Worm (Caenorhabditis elegans) whole organism, L1 larva: ENCODE results near the gene C27A2.8.

ENCODE experiments used
- blmp-1 ChIP-seq: fragments of 150-350 bp; optimal IDR thresholded peaks from 2 replicates; lab custom pipeline; 2014; ENCODE audit warnings: missing biosample characterization, missing genetic modification characterization
- ceh-88 ChIP-seq: fragments of 200-800 bp; sonication (Bioruptor generic); IDR thresholded peaks from 2 replicates; pipeline ENCODE4 v1.3.6; 2022; ENCODE audit warnings: missing genetic modification characterization, missing compliant biosample characterization
- dpl-1 ChIP-seq, 3 experiments: fragments of 150-350 bp in 2 of 3; sonication (generic microtip) in 1 of 3; optimal IDR thresholded peaks; 2 replicates each; lab custom pipeline; 2014 to 2017; ENCODE audit warnings: missing biosample characterization in 3 of 3, missing genetic modification characterization in 3 of 3, missing genetic modification reagents in 3 of 3
- efl-1 ChIP-seq, 4 experiments: fragments of 150-350 bp; optimal IDR thresholded peaks in 3 of 4; peaks in 1 of 4; 1 replicate in 1 of 4; 2 replicates in 3 of 4; lab custom pipeline; 2014; ENCODE audit warnings: missing biosample characterization in 2 of 4, missing genetic modification characterization in 2 of 4, missing genetic modification reagents in 2 of 4
- elt-2 ChIP-seq: sonication (generic microtip); optimal IDR thresholded peaks from 2 replicates; lab custom pipeline; 2016; ENCODE audit warnings: missing genetic modification characterization, mild to moderate bottlenecking, inconsistent platforms, missing compliant biosample characterization, missing genetic modification reagents
- elt-3 ChIP-seq, 6 experiments: fragments of 150-350 bp in 1 of 6; sonication (generic microtip); optimal IDR thresholded peaks; 2 replicates each; lab custom pipeline; 2017 to 2018; ENCODE audit warnings: missing biosample characterization in 6 of 6, missing genetic modification characterization in 6 of 6, inconsistent platforms in 1 of 6
- grh-1 ChIP-seq: fragments of 200-800 bp; sonication (Bioruptor generic); IDR thresholded peaks from 2 replicates; pipeline ENCODE4 v1.3.6; 2022; ENCODE audit warnings: missing genetic modification reagents, missing genetic modification characterization, missing compliant biosample characterization
- lin-14 ChIP-seq: fragments of 200-800 bp; sonication (Bioruptor generic); optimal IDR thresholded peaks from 2 replicates; lab custom pipeline; 2018; ENCODE audit warnings: mild to moderate bottlenecking, missing genetic modification characterization, moderate library complexity, missing compliant biosample characterization
- lsy-2 ChIP-seq, 2 experiments: fragments of 150-350 bp; optimal IDR thresholded peaks; 2 replicates each; lab custom pipeline; 2014; ENCODE audit warnings: missing biosample characterization in 2 of 2, missing genetic modification characterization in 2 of 2
- mdl-1 ChIP-seq, 2 experiments: fragments of 150-350 bp; optimal IDR thresholded peaks; 2 replicates each; lab custom pipeline; 2014 to 2017; ENCODE audit warnings: missing biosample characterization in 2 of 2, missing genetic modification characterization in 2 of 2, inconsistent platforms in 1 of 2
- nhr-11 ChIP-seq: fragments of 150-350 bp; optimal IDR thresholded peaks from 2 replicates; lab custom pipeline; 2014; ENCODE audit warnings: missing biosample characterization, missing genetic modification characterization
- nhr-20 ChIP-seq: sonication (generic microtip); optimal IDR thresholded peaks from 2 replicates; lab custom pipeline; 2016; ENCODE audit warnings: mild to moderate bottlenecking, missing genetic modification characterization, missing compliant biosample characterization
- nhr-71 ChIP-seq: sonication (generic microtip); optimal IDR thresholded peaks from 2 replicates; lab custom pipeline; 2016; ENCODE audit warnings: mild to moderate bottlenecking, missing genetic modification characterization, moderate library complexity, missing compliant biosample characterization
- nhr-85 ChIP-seq: sonication (generic microtip); peaks from one replicate; lab custom pipeline; 2016; ENCODE audit warnings: missing genetic modification characterization, inconsistent platforms, missing compliant biosample characterization
- nhr-90 ChIP-seq: sonication (generic microtip); optimal IDR thresholded peaks from 2 replicates; lab custom pipeline; 2016; ENCODE audit warnings: mild to moderate bottlenecking, missing genetic modification characterization, missing compliant biosample characterization; ENCODE audit not compliant: poor library complexity
- pqm-1 ChIP-seq: sonication (generic microtip); optimal IDR thresholded peaks from 3 replicates; lab custom pipeline; 2017; ENCODE audit warnings: missing biosample characterization, missing genetic modification characterization
- snu-23 ChIP-seq: sonication (generic microtip); optimal IDR thresholded peaks from 2 replicates; lab custom pipeline; 2016; ENCODE audit warnings: missing genetic modification characterization, missing compliant biosample characterization
- sup-37 ChIP-seq: fragments of 200-800 bp; sonication (Bioruptor generic); optimal IDR thresholded peaks from 2 replicates; lab custom pipeline; 2018; ENCODE audit warnings: mild to moderate bottlenecking, missing genetic modification characterization, missing compliant biosample characterization
- unc-86 ChIP-seq: sonication (generic microtip); optimal IDR thresholded peaks from 2 replicates; lab custom pipeline; 2016; ENCODE audit warnings: missing genetic modification characterization, missing compliant biosample characterization
- ztf-4 ChIP-seq: fragments of 150-350 bp; optimal IDR thresholded peaks from 2 replicates; lab custom pipeline; 2014; ENCODE audit warnings: missing biosample characterization, missing genetic modification characterization

C27A2.8 gene

DNA sequence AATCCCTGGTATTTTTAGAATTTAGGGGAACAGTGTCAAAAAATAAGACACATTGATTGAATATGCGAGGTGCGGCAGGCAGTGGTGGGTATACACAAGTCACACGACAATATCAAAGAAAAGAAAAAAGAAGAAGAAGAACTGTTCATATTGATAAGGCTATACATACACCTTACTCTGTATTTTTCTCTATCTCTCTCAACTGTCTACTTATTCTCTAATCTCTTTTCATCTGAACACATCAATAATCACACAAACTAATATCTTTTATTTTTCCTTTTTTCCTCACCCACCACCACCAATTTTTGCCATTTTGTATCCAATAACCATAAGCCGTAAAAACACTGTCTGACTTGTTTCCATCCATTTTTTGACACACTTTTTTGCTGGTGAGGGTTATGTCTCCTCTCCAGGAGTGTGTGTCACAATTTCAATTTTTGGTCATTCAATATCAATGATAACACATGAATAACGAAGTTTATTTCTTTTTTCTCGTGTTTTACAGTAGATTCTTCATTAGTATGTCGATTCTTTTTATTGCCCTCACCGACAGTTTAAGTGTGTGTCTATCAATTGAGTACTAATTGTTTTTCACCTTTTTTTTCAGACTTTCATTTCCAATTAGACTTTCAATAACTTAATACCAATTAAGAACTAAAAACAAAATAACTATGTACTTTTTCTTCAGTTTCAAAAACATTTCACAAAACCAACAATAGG is 48.3 kb downstream of the C27A2.8 start:
- peak; percentile 81 for TF ChIP-seq lin-14
- TF ChIP-seq elt-2 (tag; lab: Kevin White, UChicago) = peak; percentile 96
- TF ChIP-seq elt-3 (tag; optimal IDR thresholded peaks at IDR 0.05; lab: Kevin White, UChicago) = peak in 5 of 6 experiments; percentile 12 to 89 (median 84)
- peak; percentile 54 for TF ChIP-seq nhr-71 (tag; lab: Kevin White, UChicago)
- peak in 1 of 2 experiments; percentile 23 for TF ChIP-seq mdl-1 (tag; optimal IDR thresholded peaks at IDR 0.05; lab: Kevin White, UChicago)
- TF ChIP-seq lsy-2 (tag; optimal IDR thresholded peaks at IDR 0.05; lab: Kevin White, UChicago) = peak; percentile 10 to 60
- TF ChIP-seq nhr-85 (tag; lab: Kevin White, UChicago) = peak; percentile 89
- TF ChIP-seq pqm-1 (tag; lab: Kevin White, UChicago) = peak; percentile 20
- peak; percentile 24 for TF ChIP-seq nhr-90 (tag; lab: Kevin White, UChicago)
- no peak for TF ChIP-seq nhr-11 (tag; lab: Kevin White, UChicago)
- peak; percentile 24 for TF ChIP-seq blmp-1 (tag; lab: Kevin White, UChicago)
- TF ChIP-seq efl-1 (optimal IDR thresholded peaks at IDR 0.05; lab: Kevin White, UChicago) = no peak
- peak in 1 of 2 experiments; percentile 89 for TF ChIP-seq efl-1 (GFP tag; optimal IDR thresholded peaks at IDR 0.05 in 1 of 2; lab: Kevin White, UChicago)
- peak; percentile 53 for TF ChIP-seq snu-23 (GFP tag; lab: Kevin White, UChicago)
- peak in 1 of 3 experiments; percentile 15 for TF ChIP-seq dpl-1 (GFP tag; optimal IDR thresholded peaks at IDR 0.05; lab: Kevin White, UChicago)
- TF ChIP-seq nhr-20 (tag; lab: Kevin White, UChicago) = peak; percentile 57
- TF ChIP-seq ztf-4 (tag; lab: Kevin White, UChicago) = no peak
- 0 out of 2 replicates have a peak, but pooled peaks have one; percentile 16 for TF ChIP-seq ceh-88 (GFP tag; lab: Robert Waterston, UW)
- TF ChIP-seq grh-1 (GFP tag; lab: Robert Waterston, UW) = no peak
- TF ChIP-seq sup-37 (GFP tag; lab: Kevin White, UChicago) = no peak

DNA sequence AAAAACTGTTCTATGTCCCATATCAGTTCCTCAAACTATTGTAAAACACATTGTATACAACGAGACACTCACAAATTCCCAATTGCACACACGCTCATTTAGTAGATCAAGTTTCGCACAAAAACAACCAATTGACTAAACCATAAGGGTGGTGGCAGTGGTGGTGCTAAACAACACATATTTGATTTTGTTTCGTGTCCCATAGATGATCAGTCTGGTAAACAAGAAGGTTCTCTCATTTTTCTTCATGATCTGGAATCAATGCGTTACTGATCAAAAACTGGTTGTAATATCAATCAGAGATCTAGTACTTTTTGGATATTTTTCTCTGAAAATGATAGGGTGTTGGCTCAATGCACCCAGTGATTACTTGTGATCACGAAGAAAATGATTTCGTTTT is 49.3 kb downstream of the C27A2.8 start:
- TF ChIP-seq unc-86 (tag; lab: Kevin White, UChicago) (no peak), efl-1 (optimal IDR thresholded peaks at IDR 0.05; lab: Kevin White, UChicago) (no peak), efl-1 (GFP tag; optimal IDR thresholded peaks at IDR 0.05 in 1 of 2; lab: Kevin White, UChicago) (peak in 1 of 2 experiments; percentile 88)
